Fruit fly (Drosophila melanogaster): ENCODE measurements around the gene CG32712.

CG32712 gene

dm6 chrX:8419534-8419933 lies 14.1 kb downstream of the CG32712 start:
- TF ChIP-seq CG34367 (tag; optimal IDR thresholded peaks at IDR 0.05) (no peak), CG13204 (GFP tag; optimal IDR thresholded peaks at IDR 0.05) (peak; percentile 67)

- peak; percentile 12 for TF ChIP-seq CG14655 (GFP tag; optimal IDR thresholded peaks at IDR 0.05)
- 0 out of 3 replicates have a peak, but pooled peaks have one; percentile 26 for TF ChIP-seq fd96Ca (GFP tag; IDR thresholded peaks at IDR 0.05)
- TF ChIP-seq rn (GFP tag; IDR thresholded peaks at IDR 0.05) = no peak
Measured at dm6 chrX:8416956-8417355, 16.7 kb downstream of the CG32712 start.

- TF ChIP-seq EcR (GFP tag; optimal IDR thresholded peaks at IDR 0.05) = peak; percentile 76
- TF ChIP-seq Pif1B (GFP tag; optimal IDR thresholded peaks at IDR 0.05) = no peak
Measured at dm6 chrX:8416209-8416608, 17.4 kb downstream of the CG32712 start.

- TF ChIP-seq CG34367 (tag; optimal IDR thresholded peaks at IDR 0.05) (no peak), CG17806 (tag; optimal IDR thresholded peaks at IDR 0.05) (no peak), Pif1B (GFP tag; optimal IDR thresholded peaks at IDR 0.05) (no peak), CG10348 (GFP tag; IDR thresholded peaks at IDR 0.05) (no peak), D1 (tag; optimal IDR thresholded peaks at IDR 0.05) (no peak), Snoo (tag; optimal IDR thresholded peaks at IDR 0.05) (no peak), CG9948 (tag; optimal IDR thresholded peaks at IDR 0.05) (no peak)
Measured at dm6 chrX:8415605-8416004, 18.0 kb downstream of the CG32712 start.

- TF ChIP-seq CG17806 (tag; optimal IDR thresholded peaks at IDR 0.05) (no peak), Pif1A (GFP tag; optimal IDR thresholded peaks at IDR 0.05) (no peak), CG32121 (GFP tag; IDR thresholded peaks at IDR 0.05) (no peak), CG34367 (tag; optimal IDR thresholded peaks at IDR 0.05) (no peak), CG12605 (GFP tag; IDR thresholded peaks at IDR 0.05) (no peak), D1 (tag; optimal IDR thresholded peaks at IDR 0.05) (no peak), Ets98B (GFP tag; IDR thresholded peaks at IDR 0.05) (no peak), CG14655 (GFP tag; optimal IDR thresholded peaks at IDR 0.05) (no peak)
Measured at dm6 chrX:8414351-8414750, 19.3 kb downstream of the CG32712 start.

- no peak for TF ChIP-seq CG12605 (GFP tag; IDR thresholded peaks at IDR 0.05)
- no peak for TF ChIP-seq EcR (GFP tag; optimal IDR thresholded peaks at IDR 0.05)
- no peak for TF ChIP-seq rn (GFP tag; IDR thresholded peaks at IDR 0.05)
- no peak for TF ChIP-seq D1 (tag; optimal IDR thresholded peaks at IDR 0.05)
- TF ChIP-seq CG13204 (GFP tag; optimal IDR thresholded peaks at IDR 0.05) = no peak
- no peak for TF ChIP-seq CG10348 (GFP tag; IDR thresholded peaks at IDR 0.05)
- no peak for TF ChIP-seq CG9948 (tag; optimal IDR thresholded peaks at IDR 0.05)
- TF ChIP-seq CG34367 (tag; optimal IDR thresholded peaks at IDR 0.05) = no peak
- TF ChIP-seq Pif1A (GFP tag; optimal IDR thresholded peaks at IDR 0.05) = no peak
- TF ChIP-seq Pif1B (GFP tag; optimal IDR thresholded peaks at IDR 0.05) = no peak
- no peak for TF ChIP-seq CG15710 (tag; optimal IDR thresholded peaks at IDR 0.05)
- TF ChIP-seq Snoo (tag; optimal IDR thresholded peaks at IDR 0.05) = no peak
- TF ChIP-seq Ets98B (GFP tag; IDR thresholded peaks at IDR 0.05) = no peak
- no peak for TF ChIP-seq CG32121 (GFP tag; IDR thresholded peaks at IDR 0.05)
- no peak for TF ChIP-seq CG8301 (tag; optimal IDR thresholded peaks at IDR 0.05)
- TF ChIP-seq CG8159 (tag; optimal IDR thresholded peaks at IDR 0.05) = no peak
Measured at dm6 chrX:8413513-8414113, 20.0 kb downstream of the CG32712 start.

- TF ChIP-seq gl (tag; optimal IDR thresholded peaks at IDR 0.05) (no peak), CG14655 (GFP tag; optimal IDR thresholded peaks at IDR 0.05) (no peak), EcR (GFP tag; optimal IDR thresholded peaks at IDR 0.05) (peak; percentile 23), Ets98B (GFP tag; IDR thresholded peaks at IDR 0.05) (peak; percentile 26; the same call in 1 of the 2 replicates), rn (GFP tag; IDR thresholded peaks at IDR 0.05) (no peak), fd96Ca (GFP tag; IDR thresholded peaks at IDR 0.05) (0 out of 3 replicates have a peak, but pooled peaks have one; percentile 13), CG4496 (GFP tag; IDR thresholded peaks at IDR 0.05) (0 out of 3 replicates have a peak, but pooled peaks have one; percentile 17), Pif1B (GFP tag; optimal IDR thresholded peaks at IDR 0.05) (no peak), CG32121 (GFP tag; IDR thresholded peaks at IDR 0.05) (no peak)
Measured at dm6 chrX:8412197-8413160, 21.1 kb downstream of the CG32712 start.

All from whole organism, pupa.